Worm (Caenorhabditis elegans) whole organism, L1 larva: ENCODE measurements around the gene bed-2.

Experiments
- C04F5.9 ChIP-seq: sonication (generic microtip); optimal IDR thresholded peaks from 2 replicates; lab custom pipeline; 2016; ENCODE audit warnings: missing genetic modification characterization, missing compliant biosample characterization
- alr-1 ChIP-seq: fragments of 200-800 bp; sonication (Bioruptor generic); optimal IDR thresholded peaks from 2 replicates; lab custom pipeline; 2018; ENCODE audit warnings: borderline replicate concordance, mild to moderate bottlenecking, missing genetic modification characterization, missing compliant biosample characterization
- ceh-8 ChIP-seq: fragments of 200-800 bp; sonication (Bioruptor generic); optimal IDR thresholded peaks from 2 replicates; lab custom pipeline; 2018; ENCODE audit warnings: mild to moderate bottlenecking, missing genetic modification characterization, moderate library complexity, missing compliant biosample characterization
- ceh-82 ChIP-seq, 3 experiments: fragments of 150-350 bp in 1 of 3; sonication (generic microtip) in 2 of 3; optimal IDR thresholded peaks; 2 replicates each; lab custom pipeline; 2014 to 2017; ENCODE audit warnings: missing biosample characterization in 3 of 3, missing genetic modification characterization in 3 of 3
- ceh-88 ChIP-seq: fragments of 200-800 bp; sonication (Bioruptor generic); IDR thresholded peaks from 2 replicates; pipeline ENCODE4 v1.3.6; 2022; ENCODE audit warnings: missing genetic modification characterization, missing compliant biosample characterization
- dpl-1 ChIP-seq, 3 experiments: fragments of 150-350 bp in 2 of 3; sonication (generic microtip) in 1 of 3; optimal IDR thresholded peaks; 2 replicates each; lab custom pipeline; 2014 to 2017; ENCODE audit warnings: missing biosample characterization in 3 of 3, missing genetic modification characterization in 3 of 3, missing genetic modification reagents in 3 of 3
- dsc-1 ChIP-seq: sonication (generic microtip); optimal IDR thresholded peaks from 2 replicates; lab custom pipeline; 2016; ENCODE audit warnings: mild to moderate bottlenecking, missing genetic modification characterization, missing compliant biosample characterization
- efl-1 ChIP-seq, 4 experiments: fragments of 150-350 bp; optimal IDR thresholded peaks in 3 of 4; peaks in 1 of 4; 1 replicate in 1 of 4; 2 replicates in 3 of 4; lab custom pipeline; 2014; ENCODE audit warnings: missing biosample characterization in 2 of 4, missing genetic modification characterization in 2 of 4, missing genetic modification reagents in 2 of 4
- elt-2 ChIP-seq: sonication (generic microtip); optimal IDR thresholded peaks from 2 replicates; lab custom pipeline; 2016; ENCODE audit warnings: missing genetic modification characterization, mild to moderate bottlenecking, inconsistent platforms, missing compliant biosample characterization, missing genetic modification reagents
- elt-3 ChIP-seq, 6 experiments: fragments of 150-350 bp in 1 of 6; sonication (generic microtip); optimal IDR thresholded peaks; 2 replicates each; lab custom pipeline; 2017 to 2018; ENCODE audit warnings: missing biosample characterization in 6 of 6, missing genetic modification characterization in 6 of 6, inconsistent platforms in 1 of 6
- ets-5 ChIP-seq: fragments of 200-800 bp; sonication (Bioruptor generic); IDR thresholded peaks from 2 replicates; pipeline ENCODE4 v1.3.6; 2022; ENCODE audit warnings: missing genetic modification characterization, missing compliant biosample characterization
- fkh-4 ChIP-seq: sonication (generic microtip); optimal IDR thresholded peaks from 2 replicates; lab custom pipeline; 2016; ENCODE audit warnings: missing compliant biosample characterization, missing genetic modification characterization, borderline replicate concordance
- fos-1 ChIP-seq: fragments of 150-350 bp; optimal IDR thresholded peaks from 2 replicates; lab custom pipeline; 2014; ENCODE audit warnings: missing biosample characterization, missing genetic modification characterization
- hpl-2 ChIP-seq: fragments of 150-350 bp; optimal IDR thresholded peaks from 2 replicates; lab custom pipeline; 2014; ENCODE audit warnings: missing biosample characterization, missing genetic modification reagents, missing genetic modification characterization
- lin-35 ChIP-seq, 2 experiments: fragments of 150-350 bp; optimal IDR thresholded peaks; 2 replicates each; lab custom pipeline; 2014; ENCODE audit warnings: missing biosample characterization in 2 of 2, missing genetic modification characterization in 2 of 2, missing genetic modification reagents in 2 of 2
- lin-39 ChIP-seq: fragments of 150-350 bp; optimal IDR thresholded peaks from 2 replicates; lab custom pipeline; 2014; ENCODE audit warnings: missing biosample characterization, missing genetic modification reagents, missing genetic modification characterization
- lsy-2 ChIP-seq, 2 experiments: fragments of 150-350 bp; optimal IDR thresholded peaks; 2 replicates each; lab custom pipeline; 2014; ENCODE audit warnings: missing biosample characterization in 2 of 2, missing genetic modification characterization in 2 of 2
- mab-9 ChIP-seq: fragments of 200-800 bp; sonication (Bioruptor generic); IDR thresholded peaks from 2 replicates; pipeline ENCODE4 v1.3.6; 2022; ENCODE audit warnings: missing genetic modification reagents, missing genetic modification characterization, missing compliant biosample characterization
- nhr-19 ChIP-seq: fragments of 200-800 bp; sonication (Bioruptor generic); conservative IDR thresholded peaks from 2 replicates; pipeline ENCODE4 v1.3.6; 2022; ENCODE audit warnings: missing genetic modification characterization, missing compliant biosample characterization
- nhr-71 ChIP-seq: sonication (generic microtip); optimal IDR thresholded peaks from 2 replicates; lab custom pipeline; 2016; ENCODE audit warnings: mild to moderate bottlenecking, missing genetic modification characterization, moderate library complexity, missing compliant biosample characterization
- nhr-76 ChIP-seq: sonication (generic microtip); optimal IDR thresholded peaks from 2 replicates; lab custom pipeline; 2017; ENCODE audit warnings: missing biosample characterization, missing genetic modification characterization
- nhr-90 ChIP-seq: sonication (generic microtip); optimal IDR thresholded peaks from 2 replicates; lab custom pipeline; 2016; ENCODE audit warnings: mild to moderate bottlenecking, missing genetic modification characterization, missing compliant biosample characterization; ENCODE audit not compliant: poor library complexity
- pqm-1 ChIP-seq: sonication (generic microtip); optimal IDR thresholded peaks from 3 replicates; lab custom pipeline; 2017; ENCODE audit warnings: missing biosample characterization, missing genetic modification characterization
- rnt-1 ChIP-seq: sonication (generic microtip); optimal IDR thresholded peaks from 2 replicates; lab custom pipeline; 2016; ENCODE audit warnings: mild to moderate bottlenecking, missing genetic modification characterization, moderate library complexity, missing compliant biosample characterization
- sptf-1 ChIP-seq: fragments of 150-350 bp; optimal IDR thresholded peaks from 2 replicates; lab custom pipeline; 2014; ENCODE audit warnings: missing biosample characterization, missing genetic modification characterization
- tbx-2 ChIP-seq: sonication (generic microtip); optimal IDR thresholded peaks from 2 replicates; lab custom pipeline; 2016; ENCODE audit warnings: missing genetic modification characterization, missing compliant biosample characterization
- tlp-1 ChIP-seq: fragments of 150-350 bp; optimal IDR thresholded peaks from 2 replicates; lab custom pipeline; 2014; ENCODE audit warnings: missing biosample characterization, missing genetic modification characterization
- xbp-1 ChIP-seq: sonication (generic microtip); optimal IDR thresholded peaks from 2 replicates; lab custom pipeline; 2016; ENCODE audit warnings: missing genetic modification characterization, missing compliant biosample characterization
- ztf-4 ChIP-seq: fragments of 150-350 bp; optimal IDR thresholded peaks from 2 replicates; lab custom pipeline; 2014; ENCODE audit warnings: missing biosample characterization, missing genetic modification characterization

bed-2 gene

DNA sequence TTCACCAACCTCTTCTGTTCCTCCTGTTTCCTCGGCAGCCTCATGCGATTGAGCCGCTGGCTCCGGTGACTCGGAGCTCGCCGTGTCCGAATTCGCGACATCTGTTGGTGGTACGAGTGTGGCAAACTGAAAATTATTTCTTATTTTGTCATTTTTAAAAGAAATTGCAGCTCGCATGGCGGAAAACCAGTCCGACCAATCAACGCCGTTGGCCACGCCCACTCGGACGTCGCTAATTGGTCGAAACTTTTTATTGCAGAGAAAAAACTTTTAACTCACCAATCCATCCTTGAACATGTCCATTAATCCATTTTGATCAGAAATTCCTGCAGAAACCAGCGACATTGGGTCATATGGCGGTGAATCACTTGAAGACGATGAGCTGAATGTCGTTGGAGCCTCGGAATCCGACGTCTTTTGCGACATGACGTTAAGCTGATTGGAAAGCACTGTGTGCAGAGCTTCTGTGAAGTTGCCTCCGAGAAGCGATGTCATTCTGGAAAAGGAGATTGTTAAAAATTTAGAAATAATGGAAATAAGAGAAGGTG is at the start of gene bed-2:
Gene bed-2 (minus strand): TSS at position 498 of the 548 bp plus-strand sequence.
- TF ChIP-seq xbp-1 (no peak), sptf-1 (tag; lab: Kevin White, UChicago) (no peak), lin-35 (GFP tag; optimal IDR thresholded peaks at IDR 0.05; lab: Kevin White, UChicago) (no peak), nhr-90 (tag; lab: Kevin White, UChicago) (no peak), lsy-2 (tag; optimal IDR thresholded peaks at IDR 0.05; lab: Kevin White, UChicago) (no peak), ets-5 (GFP tag; lab: Robert Waterston, UW) (no peak), rnt-1 (no peak)
- TF ChIP-seq, all 84 proteins: peak for 0

DNA sequence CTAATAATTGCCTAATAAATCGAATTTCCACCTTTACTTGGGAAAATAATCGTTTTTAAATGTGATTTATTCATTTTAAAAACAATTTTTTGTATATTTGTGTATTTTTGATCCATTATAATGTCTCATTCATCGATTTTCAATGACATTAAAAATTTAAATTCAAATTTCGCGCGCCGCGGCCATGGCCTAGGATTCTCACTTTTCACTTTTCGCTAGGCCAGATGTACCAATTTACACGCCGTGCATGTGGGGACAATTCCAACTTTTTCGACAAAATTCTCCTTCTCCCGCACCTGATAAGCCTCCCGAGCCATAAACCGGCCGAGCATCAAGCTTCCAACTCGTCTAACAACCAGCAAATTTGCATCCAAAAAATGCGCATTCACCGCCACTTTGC is 44.6 kb upstream of the bed-2 start:
- TF ChIP-seq efl-1 (optimal IDR thresholded peaks at IDR 0.05; lab: Kevin White, UChicago) = peak in 1 of 2 experiments; percentile 66
- TF ChIP-seq efl-1 (GFP tag; optimal IDR thresholded peaks at IDR 0.05 in 1 of 2; lab: Kevin White, UChicago) = peak; percentile 24 to 73
- TF ChIP-seq dpl-1 (GFP tag; optimal IDR thresholded peaks at IDR 0.05; lab: Kevin White, UChicago) = peak in 1 of 3 experiments; percentile 12

DNA sequence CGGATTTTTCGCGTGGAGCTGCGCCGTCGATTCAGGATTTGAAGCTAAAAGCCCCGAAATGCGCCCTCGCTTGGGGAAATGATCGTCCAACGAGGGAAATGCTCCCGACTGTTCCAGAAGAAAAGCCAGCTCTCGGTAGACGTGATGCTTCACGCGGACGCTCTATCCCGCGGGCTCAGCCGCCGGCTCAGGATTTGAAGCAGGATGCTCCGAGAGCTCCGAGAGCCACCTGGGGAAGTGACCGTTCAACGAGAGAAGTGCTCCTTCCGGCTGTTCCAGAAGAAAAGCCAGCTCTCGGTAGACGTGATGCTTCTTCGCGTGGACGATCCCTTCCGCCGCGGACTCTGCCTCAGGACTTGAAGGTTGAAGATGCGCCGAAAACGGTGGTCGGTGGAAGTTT is 40.2 kb upstream of the bed-2 start:
- TF ChIP-seq lin-35 (GFP tag; optimal IDR thresholded peaks at IDR 0.05; lab: Kevin White, UChicago) (no peak), efl-1 (optimal IDR thresholded peaks at IDR 0.05; lab: Kevin White, UChicago) (no peak), efl-1 (GFP tag; optimal IDR thresholded peaks at IDR 0.05 in 1 of 2; lab: Kevin White, UChicago) (peak in 1 of 2 experiments; percentile 57), pqm-1 (tag; lab: Kevin White, UChicago) (no peak), ceh-8 (GFP tag; lab: Kevin White, UChicago) (peak; percentile 19), tlp-1 (tag; lab: Kevin White, UChicago) (no peak)

DNA sequence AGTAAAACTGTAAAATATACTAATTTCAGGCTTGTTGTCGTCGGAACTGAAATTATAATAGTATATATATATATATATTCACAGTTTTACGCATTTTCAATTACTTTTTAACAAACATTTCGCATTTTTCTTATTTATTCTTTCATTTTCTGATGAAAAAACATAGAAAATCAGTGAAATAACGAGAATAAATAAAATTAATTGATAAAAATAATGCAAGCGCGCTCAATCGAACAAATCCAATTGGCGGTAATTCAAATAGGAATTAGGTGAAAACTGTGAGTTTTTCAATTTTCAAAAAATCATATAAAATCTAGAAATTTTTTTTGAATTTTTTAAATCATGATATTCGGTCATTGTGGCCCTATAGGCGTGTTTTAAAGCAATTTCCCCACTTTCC is 39.5 kb upstream of the bed-2 start:
- TF ChIP-seq dpl-1 (GFP tag; optimal IDR thresholded peaks at IDR 0.05; lab: Kevin White, UChicago) (peak in 1 of 3 experiments; percentile 26), efl-1 (optimal IDR thresholded peaks at IDR 0.05; lab: Kevin White, UChicago) (peak in 1 of 2 experiments; percentile 32), efl-1 (GFP tag; optimal IDR thresholded peaks at IDR 0.05 in 1 of 2; lab: Kevin White, UChicago) (peak; percentile 10 to 92), C04F5.9 (tag; lab: Kevin White, UChicago) (no peak), ceh-82 (tag; optimal IDR thresholded peaks at IDR 0.05; lab: Kevin White, UChicago) (no peak), fkh-4 (tag; lab: Kevin White, UChicago) (no peak), ztf-4 (no peak)

DNA sequence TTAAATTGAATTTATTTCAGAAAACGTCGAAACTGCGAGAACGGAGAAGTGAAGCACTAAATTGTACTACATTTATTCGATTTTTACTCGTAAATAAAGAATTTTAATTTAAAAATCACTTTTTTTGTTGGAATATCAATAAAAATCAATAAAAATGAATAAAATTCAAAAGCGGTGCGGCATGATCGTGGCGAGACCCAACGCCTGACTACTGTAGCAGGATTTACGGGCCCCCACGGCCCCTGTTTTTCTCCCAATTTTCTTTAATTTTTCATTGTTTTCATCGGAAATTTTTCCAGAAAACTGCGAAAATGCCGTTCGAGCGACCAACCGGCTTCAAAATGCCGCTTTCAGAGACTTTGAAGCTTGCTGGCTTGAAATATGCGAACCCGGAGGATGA is 38.2 kb upstream of the bed-2 start, which contains the start of gene Y66D12A.19:
Gene Y66D12A.19 (plus strand): TSS at position 266 of the 400 bp plus-strand sequence.
- no peak for TF ChIP-seq mab-9 (GFP tag; lab: Robert Waterston, UW)
- no peak for TF ChIP-seq hpl-2 (GFP tag; lab: Kevin White, UChicago)
- no peak for TF ChIP-seq fkh-4 (tag; lab: Kevin White, UChicago)
- TF ChIP-seq alr-1 = no peak
- no peak for TF ChIP-seq nhr-76
- TF ChIP-seq elt-3 (tag; optimal IDR thresholded peaks at IDR 0.05; lab: Kevin White, UChicago) = no peak
- no peak for TF ChIP-seq nhr-19 (GFP tag; lab: Robert Waterston, UW)
- TF ChIP-seq fos-1 = no peak
- TF ChIP-seq nhr-71 (tag; lab: Kevin White, UChicago) = no peak
- no peak for TF ChIP-seq dsc-1 (tag; lab: Kevin White, UChicago)
- no peak for TF ChIP-seq ceh-88 (GFP tag; lab: Robert Waterston, UW)
- no peak for TF ChIP-seq tbx-2
- TF ChIP-seq lin-39 = no peak

DNA sequence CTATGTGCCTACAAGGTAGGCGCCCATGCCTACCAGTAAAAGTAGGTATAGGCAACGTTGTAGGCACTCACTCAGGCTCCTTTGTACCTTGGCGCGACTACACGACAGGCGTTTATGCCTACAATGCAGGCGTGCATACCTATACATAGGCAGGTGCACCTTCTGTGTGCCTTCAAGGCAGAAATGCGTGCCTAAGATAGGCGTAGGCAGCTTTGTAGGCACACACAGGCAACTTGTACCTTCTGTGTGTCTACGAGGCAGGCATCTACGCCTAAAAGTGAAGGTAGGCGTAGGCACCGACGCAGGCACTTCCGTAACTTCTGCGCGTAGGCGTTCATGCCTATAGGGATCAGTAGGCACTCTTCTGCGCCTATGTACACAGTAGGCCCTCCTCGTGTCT is 35.0 kb upstream of the bed-2 start:
- TF ChIP-seq elt-2 (tag; lab: Kevin White, UChicago) = no peak
- TF ChIP-seq alr-1 = peak; percentile 95
- TF ChIP-seq, all 84 proteins: peak for 1
